Fruit fly (Drosophila melanogaster): ENCODE measurements around the gene Mks1.

Gene Mks1

dm6 chrX:12462936-12463558 lies 33.4 kb downstream of the Mks1 start, which contains the start of the genes Rab40 and CG42258 (continued):
- TF ChIP-seq net (GFP tag; optimal IDR thresholded peaks at IDR 0.05) (no peak), svp (GFP tag) (peak; percentile 74), topi (GFP tag; optimal IDR thresholded peaks at IDR 0.05) (peak; percentile 46), Eip78C (GFP tag) (peak; percentile 73), vri (GFP tag; optimal IDR thresholded peaks at IDR 0.05) (no peak), Sox15 (GFP tag; optimal IDR thresholded peaks at IDR 0.05) (peak; percentile 12), CG4318 (GFP tag; optimal IDR thresholded peaks at IDR 0.05) (peak; percentile 27), Eip93F (GFP tag; optimal IDR thresholded peaks at IDR 0.05) (no peak), CG7368 (GFP tag; optimal IDR thresholded peaks at IDR 0.05) (no peak), Eip75B (GFP tag; optimal IDR thresholded peaks at IDR 0.05) (peak; percentile 12), Sox102F (GFP tag; optimal IDR thresholded peaks at IDR 0.05) (peak; percentile 11), Ets21C (GFP tag; optimal IDR thresholded peaks at IDR 0.05) (peak; percentile 17), CG6808 (GFP tag; optimal IDR thresholded peaks at IDR 0.05) (no peak), CG31627 (GFP tag; optimal IDR thresholded peaks at IDR 0.05) (peak; percentile 41), CG6854 (GFP tag; optimal IDR thresholded peaks at IDR 0.05) (no peak), CG34406 (GFP tag; optimal IDR thresholded peaks at IDR 0.05) (peak; percentile 16), CG8319 (GFP tag; optimal IDR thresholded peaks at IDR 0.05) (no peak), Gug (GFP tag; IDR thresholded peaks at IDR 0.05) (0 out of 2 replicates have a peak, but pooled peaks have one; percentile 37), acj6 (GFP tag; optimal IDR thresholded peaks at IDR 0.05) (peak; percentile 30), Blimp-1 (GFP tag; optimal IDR thresholded peaks at IDR 0.05) (no peak), dac (GFP tag; optimal IDR thresholded peaks at IDR 0.05) (no peak)

dm6 chrX:12462216-12462615 lies 34.2 kb downstream of the Mks1 start:
- peak; percentile 39; the same call in 1 of the 2 replicates for TF ChIP-seq CG15336 (GFP tag; IDR thresholded peaks at IDR 0.05)
- TF ChIP-seq topi (GFP tag; optimal IDR thresholded peaks at IDR 0.05) = no peak
- no peak for TF ChIP-seq CG34406 (GFP tag; optimal IDR thresholded peaks at IDR 0.05)
- TF ChIP-seq acj6 (GFP tag; optimal IDR thresholded peaks at IDR 0.05) = no peak
- no peak for TF ChIP-seq CG3919 (GFP tag; optimal IDR thresholded peaks at IDR 0.05)
- peak; percentile 10 for TF ChIP-seq Hr4 (GFP tag; optimal IDR thresholded peaks at IDR 0.05)
- no peak for TF ChIP-seq dsx (GFP tag; optimal IDR thresholded peaks at IDR 0.05; ENCODE audit: poor library complexity, severe bottlenecking)
- peak; percentile 34; the same call in 1 of the 3 replicates for TF ChIP-seq eg (GFP tag; IDR thresholded peaks at IDR 0.05)
- TF ChIP-seq CG6854 (GFP tag; optimal IDR thresholded peaks at IDR 0.05) = no peak
- TF ChIP-seq Eip93F (GFP tag; optimal IDR thresholded peaks at IDR 0.05) = no peak
- no peak for TF ChIP-seq Sox102F (GFP tag; optimal IDR thresholded peaks at IDR 0.05)
- no peak for TF ChIP-seq CG16779 (tag; optimal IDR thresholded peaks at IDR 0.05)
- TF ChIP-seq CG32006 (GFP tag; optimal IDR thresholded peaks at IDR 0.05) = no peak
- no peak for TF ChIP-seq fd85E (GFP tag; optimal IDR thresholded peaks at IDR 0.05)
- TF ChIP-seq OdsH (GFP tag; optimal IDR thresholded peaks at IDR 0.05) = no peak
- peak; percentile 75 for TF ChIP-seq Eip78C (GFP tag)
- peak; percentile 10 for TF ChIP-seq Hr39 (GFP tag; optimal IDR thresholded peaks at IDR 0.05)
- TF ChIP-seq CG11902 (GFP tag; optimal IDR thresholded peaks at IDR 0.05) = no peak
- no peak for TF ChIP-seq salr (GFP tag; optimal IDR thresholded peaks at IDR 0.05)
- no peak for TF ChIP-seq Sox14 (GFP tag; optimal IDR thresholded peaks at IDR 0.05)
- TF ChIP-seq CG10669 (GFP tag; optimal IDR thresholded peaks at IDR 0.05) = peak; percentile 13
- no peak for TF ChIP-seq Lpt (GFP tag; optimal IDR thresholded peaks at IDR 0.05)

DNA sequence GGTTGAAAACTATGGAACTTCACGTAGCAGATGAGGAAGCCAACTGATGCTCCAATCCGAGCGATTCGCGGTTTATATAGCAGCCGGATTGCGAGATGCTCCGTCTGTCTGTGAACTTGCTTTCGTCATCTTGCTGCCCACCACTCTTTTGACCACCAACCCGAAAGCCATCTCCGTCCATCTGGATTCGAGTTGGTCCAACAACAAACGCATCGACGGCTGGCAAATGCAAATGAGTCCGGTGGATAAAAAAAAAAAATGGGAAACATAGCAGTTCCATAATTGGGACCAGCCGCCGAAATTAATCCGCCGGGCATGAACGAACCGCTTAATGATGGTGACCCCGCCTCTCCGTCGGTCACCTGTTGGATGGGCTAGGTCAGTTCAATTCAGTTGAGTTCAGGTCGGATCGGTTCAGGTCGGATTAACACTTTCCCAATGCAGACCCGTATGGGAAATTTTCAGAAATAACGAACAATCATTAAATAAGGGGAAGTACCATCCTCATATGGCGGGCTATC lies 38.6 kb downstream of the Mks1 start, which contains the start of gene CG15731:
TSS of gene CG15731 (minus strand) at position 51 of the 521 bp plus-strand sequence.
- TF ChIP-seq CG10669 (GFP tag; optimal IDR thresholded peaks at IDR 0.05) = no peak
